Fruit fly (Drosophila melanogaster) whole organism, pupa: ENCODE results near the gene sesB.

Source experiments
- CG10348 ChIP-seq: fragments of 200-800 bp; sonication (Bioruptor generic); IDR thresholded peaks from 2 replicates; pipeline ENCODE4 v1.3.6; 2022; ENCODE audit warnings: missing biosample characterization, missing genetic modification characterization
- CG12605 ChIP-seq: fragments of 200-800 bp; sonication (Bioruptor generic); IDR thresholded peaks from 2 replicates; pipeline ENCODE4 v1.3.6; 2022; ENCODE audit warnings: missing biosample characterization, missing genetic modification characterization
- CG13204 ChIP-seq: fragments of 200-800 bp; sonication (Bioruptor generic); optimal IDR thresholded peaks from 2 replicates; lab custom pipeline; 2018; ENCODE audit warnings: missing biosample characterization, mild to moderate bottlenecking, missing genetic modification characterization, moderate library complexity
- CG14655 ChIP-seq: fragments of 200-800 bp; sonication (Bioruptor generic); optimal IDR thresholded peaks from 3 replicates; lab custom pipeline; 2017; ENCODE audit warnings: mild to moderate bottlenecking, missing biosample characterization, missing genetic modification reagents, missing genetic modification characterization
- CG15710 ChIP-seq: fragments of 200-800 bp; sonication (Bioruptor generic); optimal IDR thresholded peaks from 2 replicates; lab custom pipeline; 2018; ENCODE audit warnings: missing biosample characterization, mild to moderate bottlenecking, missing genetic modification characterization, moderate library complexity
- CG17806 ChIP-seq: fragments of 200-800 bp; sonication (Bioruptor generic); optimal IDR thresholded peaks from 2 replicates; lab custom pipeline; 2018; ENCODE audit warnings: missing biosample characterization, mild to moderate bottlenecking, missing genetic modification characterization, moderate library complexity
- CG32121 ChIP-seq: fragments of 200-800 bp; sonication (Bioruptor generic); IDR thresholded peaks from 2 replicates; pipeline ENCODE4 v1.3.6; 2022; ENCODE audit warnings: missing biosample characterization, missing genetic modification characterization
- CG34367 ChIP-seq: fragments of 200-800 bp; sonication (Bioruptor generic); optimal IDR thresholded peaks from 2 replicates; lab custom pipeline; 2018; ENCODE audit warnings: missing biosample characterization, mild to moderate bottlenecking, missing genetic modification characterization
- CG4496 ChIP-seq: fragments of 200-800 bp; sonication (Bioruptor generic); IDR thresholded peaks from 3 replicates; pipeline ENCODE4 v1.3.6; 2022; ENCODE audit warnings: missing biosample characterization, missing genetic modification characterization
- CG8159 ChIP-seq: fragments of 200-800 bp; sonication (Bioruptor generic); optimal IDR thresholded peaks from 3 replicates; lab custom pipeline; 2018; ENCODE audit warnings: missing biosample characterization, mild to moderate bottlenecking, missing genetic modification characterization, moderate library complexity
- CG8301 ChIP-seq: fragments of 200-800 bp; sonication (Bioruptor generic); optimal IDR thresholded peaks from 2 replicates; lab custom pipeline; 2018; ENCODE audit warnings: missing biosample characterization, mild to moderate bottlenecking, missing genetic modification characterization
- CG9948 ChIP-seq: fragments of 200-800 bp; sonication (Bioruptor generic); optimal IDR thresholded peaks from 2 replicates; lab custom pipeline; 2018; ENCODE audit warnings: missing biosample characterization, mild to moderate bottlenecking, missing genetic modification characterization, moderate library complexity
- D1 ChIP-seq: fragments of 200-800 bp; sonication (Bioruptor generic); optimal IDR thresholded peaks from 2 replicates; lab custom pipeline; 2018; ENCODE audit warnings: missing biosample characterization, mild to moderate bottlenecking, missing genetic modification characterization, moderate library complexity
- EcR ChIP-seq: fragments of 200-800 bp; sonication (Bioruptor generic); optimal IDR thresholded peaks from 3 replicates; lab custom pipeline; 2019; ENCODE audit warnings: missing biosample characterization, missing genetic modification characterization, mild to moderate bottlenecking, moderate library complexity, missing genetic modification reagents
- Ets98B ChIP-seq: fragments of 200-800 bp; sonication (Bioruptor generic); IDR thresholded peaks from 2 replicates; pipeline ENCODE4 v1.3.6; 2022; ENCODE audit warnings: missing biosample characterization, missing genetic modification characterization
- Pif1A ChIP-seq: fragments of 200-800 bp; sonication (Bioruptor generic); optimal IDR thresholded peaks from 3 replicates; lab custom pipeline; 2016; ENCODE audit warnings: missing biosample characterization, missing genetic modification characterization
- Pif1B ChIP-seq: fragments of 200-800 bp; sonication (Bioruptor generic); optimal IDR thresholded peaks from 3 replicates; lab custom pipeline; 2016; ENCODE audit warnings: missing biosample characterization, missing genetic modification characterization
- Snoo ChIP-seq: fragments of 200-800 bp; sonication (Bioruptor generic); optimal IDR thresholded peaks from 3 replicates; lab custom pipeline; 2017; ENCODE audit warnings: missing biosample characterization, mild to moderate bottlenecking, missing genetic modification characterization, inconsistent platforms
- fd96Ca ChIP-seq: fragments of 200-800 bp; sonication (Bioruptor generic); IDR thresholded peaks from 3 replicates; pipeline ENCODE4 v1.3.6; 2022; ENCODE audit warnings: missing biosample characterization, missing genetic modification characterization
- gl ChIP-seq: fragments of 200-800 bp; sonication (Bioruptor generic); optimal IDR thresholded peaks from 2 replicates; lab custom pipeline; 2018; ENCODE audit warnings: missing biosample characterization, mild to moderate bottlenecking, missing genetic modification characterization
- rn ChIP-seq: fragments of 200-800 bp; sonication (Bioruptor generic); IDR thresholded peaks from 2 replicates; pipeline ENCODE4 v1.3.6; 2022; ENCODE audit warnings: missing biosample characterization, missing genetic modification characterization

sesB gene

DNA sequence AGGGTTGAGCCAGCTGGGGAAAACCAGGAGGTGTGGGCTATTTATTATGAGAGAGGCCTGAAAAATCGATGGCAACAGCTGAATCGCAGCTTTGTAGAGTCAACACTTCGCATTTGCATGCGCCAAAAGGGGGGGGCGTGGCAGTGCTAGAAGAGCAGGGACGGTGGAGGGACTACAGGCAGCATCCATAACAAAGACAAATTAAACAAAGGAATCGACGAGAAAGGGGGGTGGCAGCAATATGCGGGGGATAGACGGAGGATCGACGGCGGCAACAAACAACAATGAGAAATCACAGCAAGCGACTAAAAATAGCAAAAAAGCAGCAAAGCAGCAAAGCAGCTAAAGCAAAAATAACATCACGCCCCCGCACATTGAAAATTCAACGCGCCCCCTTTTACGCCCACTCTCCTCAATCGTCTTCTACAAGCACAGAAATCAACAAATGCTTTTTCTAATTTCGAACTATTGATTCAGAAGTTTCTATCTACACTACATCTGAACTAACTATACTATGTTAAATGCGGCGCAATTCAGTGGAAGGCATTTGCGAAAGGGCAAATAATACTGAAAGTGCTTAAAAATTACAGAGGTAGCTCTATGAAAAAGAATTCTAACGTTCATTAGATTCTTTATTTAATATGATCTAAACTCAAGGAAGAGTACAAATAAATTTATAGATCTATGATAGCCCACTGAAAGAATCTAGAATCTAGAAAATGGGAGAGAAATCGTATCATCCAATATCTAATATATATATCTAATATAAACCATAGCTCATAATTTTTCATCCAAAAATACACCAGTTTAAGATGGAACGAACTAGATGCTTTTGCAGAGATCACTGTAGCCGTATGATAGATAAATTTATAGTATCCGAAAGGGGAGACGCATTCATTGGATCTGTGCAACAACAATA lies 51.7 kb downstream of the sesB start:
- 0 out of 3 replicates have a peak, but pooled peaks have one; percentile 12 for TF ChIP-seq fd96Ca (GFP tag; lab: Robert Waterston, UW)
- no peak for TF ChIP-seq CG17806 (tag; lab: Kevin White, UChicago)

- TF ChIP-seq CG32121 = no peak
- TF ChIP-seq CG34367 (tag; lab: Kevin White, UChicago) = no peak
- no peak for TF ChIP-seq Pif1B (GFP tag; lab: Kevin White, UChicago)
- TF ChIP-seq CG8159 = no peak
- no peak for TF ChIP-seq EcR
- no peak for TF ChIP-seq rn (GFP tag; lab: Robert Waterston, UW)
- TF ChIP-seq gl (tag; lab: Kevin White, UChicago) = no peak
- TF ChIP-seq CG15710 (tag; lab: Kevin White, UChicago) = no peak
- TF ChIP-seq Ets98B (GFP tag; lab: Robert Waterston, UW) = no peak
Observed at dm6 chrX:10732733-10733455, 53.9 kb downstream of the sesB start.

DNA sequence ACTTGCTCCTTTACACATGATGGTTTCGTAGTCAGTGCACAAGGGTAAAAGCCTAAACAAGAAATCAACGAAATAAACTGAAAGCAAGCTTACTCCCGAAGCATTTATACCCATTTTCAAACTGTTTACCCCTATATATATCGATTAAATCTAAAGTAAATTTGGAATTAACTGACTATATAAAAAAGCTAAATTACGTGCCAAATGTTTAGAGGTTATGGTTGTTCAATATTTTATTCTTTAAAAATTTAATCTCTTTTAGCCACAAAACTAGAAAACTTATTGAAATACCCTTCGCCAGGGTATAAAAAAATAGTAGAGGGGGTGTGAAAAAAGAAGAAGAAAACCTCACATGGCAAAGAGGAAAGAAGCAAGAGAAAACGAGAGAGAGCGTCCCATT lies 55.0 kb downstream of the sesB start:
- TF ChIP-seq Snoo (tag; lab: Kevin White, UChicago) (peak; percentile 20), CG17806 (tag; lab: Kevin White, UChicago) (peak; percentile 46), gl (tag; lab: Kevin White, UChicago) (no peak), rn (GFP tag; lab: Robert Waterston, UW) (no peak), CG9948 (peak; percentile 52), CG8301 (tag; lab: Kevin White, UChicago) (peak; percentile 27), Pif1B (GFP tag; lab: Kevin White, UChicago) (no peak), CG8159 (peak; percentile 66), CG15710 (tag; lab: Kevin White, UChicago) (peak; percentile 50), EcR (no peak), CG12605 (GFP tag; lab: Robert Waterston, UW) (no peak), CG14655 (peak; percentile 42), CG32121 (no peak), Pif1A (GFP tag; lab: Kevin White, UChicago) (peak; percentile 27), CG4496 (GFP tag; lab: Robert Waterston, UW) (no peak), CG34367 (tag; lab: Kevin White, UChicago) (peak; percentile 18)

dm6 chrX:10731357-10731756 lies 55.4 kb downstream of the sesB start:
- no peak for TF ChIP-seq Pif1B (GFP tag; lab: Kevin White, UChicago)
- TF ChIP-seq CG32121 = no peak
- TF ChIP-seq CG15710 (tag; lab: Kevin White, UChicago) = no peak
- no peak for TF ChIP-seq fd96Ca (GFP tag; lab: Robert Waterston, UW)
- TF ChIP-seq Pif1A (GFP tag; lab: Kevin White, UChicago) = no peak
- TF ChIP-seq D1 (tag; lab: Kevin White, UChicago) = no peak
- TF ChIP-seq CG10348 (GFP tag; lab: Robert Waterston, UW) = no peak
- no peak for TF ChIP-seq gl (tag; lab: Kevin White, UChicago)
- no peak for TF ChIP-seq rn (GFP tag; lab: Robert Waterston, UW)
- TF ChIP-seq CG13204 (GFP tag; lab: Kevin White, UChicago) = no peak
- no peak for TF ChIP-seq EcR
- no peak for TF ChIP-seq CG8301 (tag; lab: Kevin White, UChicago)
